Worm (Caenorhabditis elegans) whole organism, L1 larva: ENCODE data around the gene jamp-1.
A peak's percentile ranks its signal among the peaks of the same experiment; 100 is the strongest.

ENCODE experiments used
- aha-1 ChIP-seq: fragments of 150-350 bp; optimal IDR thresholded peaks from 2 replicates; lab custom pipeline; 2014; ENCODE audit warnings: missing biosample characterization, missing genetic modification characterization
- efl-1 ChIP-seq, 4 experiments: fragments of 150-350 bp; optimal IDR thresholded peaks in 3 of 4; peaks in 1 of 4; 1 replicate in 1 of 4; 2 replicates in 3 of 4; lab custom pipeline; 2014; ENCODE audit warnings: missing biosample characterization in 2 of 4, missing genetic modification characterization in 2 of 4, missing genetic modification reagents in 2 of 4
- fkh-10 ChIP-seq: sonication (generic microtip); optimal IDR thresholded peaks from 2 replicates; lab custom pipeline; 2017; ENCODE audit warnings: missing biosample characterization, missing genetic modification reagents, missing genetic modification characterization
- mep-1 ChIP-seq: fragments of 150-350 bp; optimal IDR thresholded peaks from 2 replicates; lab custom pipeline; 2014; ENCODE audit warnings: missing biosample characterization, missing genetic modification characterization
- nhr-77 ChIP-seq: fragments of 150-350 bp; optimal IDR thresholded peaks from 2 replicates; lab custom pipeline; 2014; ENCODE audit warnings: missing biosample characterization, missing genetic modification characterization
- pag-3 ChIP-seq: sonication (generic microtip); optimal IDR thresholded peaks from 2 replicates; lab custom pipeline; 2017; ENCODE audit warnings: missing genetic modification characterization, mild to moderate bottlenecking, missing compliant biosample characterization, antibody characterized with exemption, borderline replicate concordance; ENCODE audit not compliant: insufficient read depth
- snpc-4 ChIP-seq: fragments of 150-350 bp; optimal IDR thresholded peaks from 2 replicates; lab custom pipeline; 2014; ENCODE audit warnings: missing biosample characterization, missing genetic modification characterization
- tbx-2 ChIP-seq: sonication (generic microtip); optimal IDR thresholded peaks from 2 replicates; lab custom pipeline; 2016; ENCODE audit warnings: missing genetic modification characterization, missing compliant biosample characterization

- peak; percentile 92 for TF ChIP-seq nhr-77 (tag; lab: Kevin White, UChicago)
- TF ChIP-seq tbx-2 (tag; lab: Kevin White, UChicago), result peak; percentile 96
- peak; percentile 44 for TF ChIP-seq aha-1 (tag; lab: Kevin White, UChicago)
- TF ChIP-seq mep-1, result peak; percentile 81
- peak; percentile 88 to 89 for TF ChIP-seq efl-1 (optimal IDR thresholded peaks at IDR 0.05; lab: Kevin White, UChicago)
- peak; percentile 78 to 98 for TF ChIP-seq efl-1 (GFP tag; optimal IDR thresholded peaks at IDR 0.05 in 1 of 2; lab: Kevin White, UChicago)
- TF ChIP-seq fkh-10 (GFP tag; lab: Kevin White, UChicago), result peak; percentile 74
- TF ChIP-seq snpc-4 (tag; lab: Kevin White, UChicago), result peak; percentile 63
- no peak for TF ChIP-seq pag-3
Measured at ce11 chrV:6100492-6101004, 49.5 kb upstream of the jamp-1 start, which contains the start of gene crt-1.
